Worm (Caenorhabditis elegans): Measurements from ENCODE around the gene fbxa-61.

Gene fbxa-61

DNA sequence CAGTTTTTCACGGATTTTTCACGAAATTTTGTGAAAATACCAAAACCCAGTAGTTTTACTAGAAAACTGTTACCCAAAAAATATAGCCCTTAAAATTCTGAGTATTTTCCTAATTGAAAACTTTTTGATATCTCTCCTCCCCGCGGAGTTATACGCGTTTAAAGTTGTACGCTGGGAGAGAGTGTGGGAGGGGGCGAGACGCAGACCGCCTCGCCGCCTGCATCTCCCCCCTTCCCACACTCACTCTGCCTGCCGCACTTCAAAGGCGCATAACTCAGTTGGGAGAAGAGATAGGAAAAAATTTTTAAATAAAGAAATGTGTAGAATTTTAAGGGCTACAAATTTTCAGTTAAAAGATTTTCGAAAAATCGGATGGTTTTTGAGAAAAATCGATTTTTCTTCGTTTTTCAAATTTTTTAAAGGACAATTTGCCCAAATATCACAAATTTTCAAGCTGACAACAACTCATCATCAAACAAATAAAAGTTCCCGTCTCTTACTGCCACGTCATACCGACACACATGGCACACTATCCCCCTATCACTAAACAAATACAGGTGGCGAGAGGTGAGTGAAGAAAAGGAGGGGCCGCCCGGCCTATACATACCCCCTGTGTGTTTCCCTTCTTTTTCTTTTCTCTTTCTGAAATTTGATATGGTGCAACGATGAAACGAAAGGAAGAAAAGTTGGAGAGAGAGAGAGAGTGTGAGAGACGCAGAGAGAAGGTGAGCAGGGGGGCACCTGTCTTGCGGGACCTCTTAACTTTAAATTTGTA, 15.3 kb upstream of the fbxa-61 start:
- TF ChIP-seq unc-120 (tag; optimal IDR thresholded peaks at IDR 0.05; ENCODE audit: poor library complexity, severe bottlenecking) (peak; percentile 26), unc-62 (GFP tag; optimal IDR thresholded peaks at IDR 0.05) (no peak), drap-1 (GFP tag; optimal IDR thresholded peaks at IDR 0.05) (no peak), unc-39 (tag; optimal IDR thresholded peaks at IDR 0.05) (no peak), hlh-1 (tag; optimal IDR thresholded peaks at IDR 0.05) (peak; percentile 55), sptf-1 (tag; optimal IDR thresholded peaks at IDR 0.05) (no peak), nhr-237 (tag; optimal IDR thresholded peaks at IDR 0.05) (peak; percentile 4), sem-2 (GFP tag; optimal IDR thresholded peaks at IDR 0.05) (no peak), nhr-28 (tag; optimal IDR thresholded peaks at IDR 0.05) (no peak), lin-13 (tag; optimal IDR thresholded peaks at IDR 0.05) (peak; percentile 0), ces-1 (GFP tag; optimal IDR thresholded peaks at IDR 0.05) (no peak), flh-1 (GFP tag; optimal IDR thresholded peaks at IDR 0.05) (no peak), M03D4.4 (tag; optimal IDR thresholded peaks at IDR 0.05) (no peak), zip-8 (tag; optimal IDR thresholded peaks at IDR 0.05) (no peak), lin-32 (GFP tag; optimal IDR thresholded peaks at IDR 0.05) (no peak)

DNA sequence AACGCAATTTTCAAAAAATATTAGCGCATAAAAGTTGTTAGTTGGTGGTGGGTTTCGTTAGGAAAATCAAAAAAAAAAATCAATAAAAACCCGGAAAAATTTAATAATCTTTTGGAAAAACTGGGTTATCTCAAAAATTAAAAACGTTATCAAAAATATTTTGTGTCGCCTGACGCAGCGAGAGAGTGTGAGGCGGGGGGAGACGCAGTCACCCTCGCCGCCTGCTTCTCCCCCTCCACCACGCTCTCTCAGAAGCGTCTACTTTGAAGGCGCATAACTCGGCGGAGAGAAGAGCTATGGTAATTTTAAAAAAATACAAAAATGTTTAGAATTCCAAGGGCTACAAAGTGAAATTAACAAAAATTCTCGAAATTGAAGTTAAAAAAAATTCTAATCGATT, 13.7 kb upstream of the fbxa-61 start:
- TF ChIP-seq ceh-39 (tag; optimal IDR thresholded peaks at IDR 0.05) (no peak), ztf-11 (tag; optimal IDR thresholded peaks at IDR 0.05) (no peak)

DNA sequence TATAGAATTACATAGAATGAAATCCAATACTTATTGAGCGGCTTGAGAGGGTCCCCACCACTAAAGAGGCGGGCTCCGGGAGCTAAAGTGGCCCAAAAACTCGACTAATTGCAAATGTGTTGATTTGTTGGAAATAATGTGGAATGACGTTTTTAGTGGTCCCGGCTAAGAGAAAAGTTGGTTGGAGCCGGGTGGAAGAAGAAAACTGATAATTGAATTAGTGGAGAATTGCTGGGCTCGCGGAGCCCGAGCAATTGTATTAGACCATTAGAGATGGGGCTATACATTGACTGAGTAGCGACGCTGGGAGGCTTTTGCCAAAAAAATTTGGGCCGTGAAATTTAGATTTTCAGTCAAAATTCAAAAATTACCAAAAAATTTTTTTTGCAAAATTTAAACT, 13.3 kb upstream of the fbxa-61 start:
- TF ChIP-seq unc-120 (tag; optimal IDR thresholded peaks at IDR 0.05; ENCODE audit: poor library complexity, severe bottlenecking) (peak; percentile 24), snpc-4 (tag; optimal IDR thresholded peaks at IDR 0.05) (no peak), lin-13 (tag; optimal IDR thresholded peaks at IDR 0.05) (no peak), unc-62 (GFP tag; optimal IDR thresholded peaks at IDR 0.05) (no peak), tbx-8 (GFP tag; optimal IDR thresholded peaks at IDR 0.05) (no peak), ces-1 (GFP tag; optimal IDR thresholded peaks at IDR 0.05) (peak; percentile 84), mls-2 (tag; optimal IDR thresholded peaks at IDR 0.05) (no peak)

DNA sequence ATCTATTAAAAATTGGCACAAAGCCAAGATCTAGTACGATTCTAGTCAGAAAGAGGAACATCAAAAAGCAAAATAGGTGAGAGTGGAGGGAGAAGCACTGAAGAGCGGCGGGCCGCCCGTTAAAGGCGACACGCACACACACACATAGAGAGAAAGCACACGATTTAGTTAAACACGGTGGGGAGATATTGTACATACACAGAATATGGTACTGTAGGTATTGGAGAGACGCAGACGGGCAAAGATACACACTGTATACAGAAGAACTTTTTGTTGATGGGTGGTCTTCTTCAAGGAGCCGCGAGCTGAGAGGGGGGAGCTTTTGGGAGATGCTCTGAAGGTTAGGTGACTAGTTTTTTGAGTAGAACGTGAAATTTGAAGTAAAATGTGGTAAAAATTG, 12.6 kb upstream of the fbxa-61 start:
- TF ChIP-seq flh-1 (GFP tag; optimal IDR thresholded peaks at IDR 0.05) = no peak
- TF ChIP-seq nhr-237 (tag; optimal IDR thresholded peaks at IDR 0.05) = no peak
- no peak for TF ChIP-seq elt-1 (tag; optimal IDR thresholded peaks at IDR 0.05; ENCODE audit: borderline replicate concordance, insufficient read depth)
- no peak for TF ChIP-seq nhr-28 (tag; optimal IDR thresholded peaks at IDR 0.05)
- TF ChIP-seq mep-1 (tag; optimal IDR thresholded peaks at IDR 0.05) = no peak
- no peak for TF ChIP-seq lin-32 (GFP tag; optimal IDR thresholded peaks at IDR 0.05)
- TF ChIP-seq sptf-1 (tag; optimal IDR thresholded peaks at IDR 0.05) = peak; percentile 16
- TF ChIP-seq nhr-12 (tag; optimal IDR thresholded peaks at IDR 0.05) = no peak
- TF ChIP-seq ztf-11 (tag; optimal IDR thresholded peaks at IDR 0.05) = no peak
- TF ChIP-seq lsy-2 (tag; optimal IDR thresholded peaks at IDR 0.05) = peak; percentile 20
- TF ChIP-seq pha-4 (tag; optimal IDR thresholded peaks at IDR 0.05) = peak; percentile 98
- no peak for TF ChIP-seq elt-3 (tag; optimal IDR thresholded peaks at IDR 0.05)
- no peak for TF ChIP-seq unc-62 (GFP tag; optimal IDR thresholded peaks at IDR 0.05)

DNA sequence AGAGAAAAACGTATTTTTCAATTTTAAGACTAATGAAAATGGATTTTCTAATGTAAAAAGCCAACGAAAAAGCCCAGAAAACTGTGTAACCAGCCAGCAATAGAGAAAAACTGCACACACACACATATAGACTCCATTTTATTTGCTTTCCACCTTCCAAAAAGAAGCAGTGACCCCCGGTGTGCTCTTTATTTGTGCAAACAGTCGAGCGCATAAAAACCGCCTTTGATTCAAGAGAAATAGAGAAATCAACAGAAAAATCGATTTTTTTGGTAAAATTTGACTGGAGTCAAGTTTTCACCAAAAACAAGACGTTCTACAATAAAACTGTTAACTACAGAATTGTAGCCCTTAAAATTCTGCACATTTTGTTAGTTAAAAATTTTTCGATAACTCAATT, 10.3 kb upstream of the fbxa-61 start:
- TF ChIP-seq ceh-83 (GFP tag; optimal IDR thresholded peaks at IDR 0.05) (no peak), ces-1 (GFP tag; optimal IDR thresholded peaks at IDR 0.05) (no peak), drap-1 (GFP tag; optimal IDR thresholded peaks at IDR 0.05) (no peak), sptf-1 (tag; optimal IDR thresholded peaks at IDR 0.05) (no peak), lin-32 (GFP tag; optimal IDR thresholded peaks at IDR 0.05) (no peak), nhr-12 (tag; optimal IDR thresholded peaks at IDR 0.05) (no peak), sem-2 (GFP tag; optimal IDR thresholded peaks at IDR 0.05) (no peak), ceh-43 (GFP tag; optimal IDR thresholded peaks at IDR 0.05) (no peak), elt-1 (tag; optimal IDR thresholded peaks at IDR 0.05; ENCODE audit: borderline replicate concordance, insufficient read depth) (no peak), nhr-2 (tag; optimal IDR thresholded peaks at IDR 0.05) (no peak)

DNA sequence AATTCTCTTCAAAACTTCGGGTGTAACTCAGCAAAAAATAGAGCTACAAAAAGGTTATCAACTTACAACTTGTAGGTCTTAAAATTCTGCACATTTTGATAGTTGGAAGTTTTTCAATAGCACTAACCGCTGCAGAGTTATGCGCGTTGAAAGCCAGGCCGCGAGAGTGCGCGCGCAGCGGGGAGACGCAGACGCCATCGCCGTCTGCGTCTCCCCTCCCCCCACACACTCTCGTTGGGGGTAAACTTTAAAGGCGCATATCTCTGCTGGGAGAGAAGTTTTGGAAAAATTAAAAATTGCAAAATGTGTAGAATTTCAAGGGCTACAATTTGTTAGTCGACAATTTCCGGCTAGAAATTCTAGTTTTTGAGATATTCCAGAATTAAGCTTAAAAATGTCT, 9.3 kb upstream of the fbxa-61 start:
- TF ChIP-seq lsy-2 (tag; optimal IDR thresholded peaks at IDR 0.05) (no peak), unc-62 (GFP tag; optimal IDR thresholded peaks at IDR 0.05) (no peak), elt-1 (tag; optimal IDR thresholded peaks at IDR 0.05; ENCODE audit: borderline replicate concordance, insufficient read depth) (no peak), lin-32 (GFP tag; optimal IDR thresholded peaks at IDR 0.05) (no peak), drap-1 (GFP tag; optimal IDR thresholded peaks at IDR 0.05) (no peak), mls-2 (tag; optimal IDR thresholded peaks at IDR 0.05) (no peak), bed-3 (GFP tag; optimal IDR thresholded peaks at IDR 0.05) (no peak), pha-4 (tag; optimal IDR thresholded peaks at IDR 0.05) (no peak), ceh-43 (GFP tag; optimal IDR thresholded peaks at IDR 0.05) (no peak), ceh-83 (GFP tag; optimal IDR thresholded peaks at IDR 0.05) (no peak), unc-39 (tag; optimal IDR thresholded peaks at IDR 0.05) (no peak), nhr-28 (tag; optimal IDR thresholded peaks at IDR 0.05) (no peak)
